ENCODE assay signal across 2 fruit fly cellular contexts in the genomic region with DNA sequence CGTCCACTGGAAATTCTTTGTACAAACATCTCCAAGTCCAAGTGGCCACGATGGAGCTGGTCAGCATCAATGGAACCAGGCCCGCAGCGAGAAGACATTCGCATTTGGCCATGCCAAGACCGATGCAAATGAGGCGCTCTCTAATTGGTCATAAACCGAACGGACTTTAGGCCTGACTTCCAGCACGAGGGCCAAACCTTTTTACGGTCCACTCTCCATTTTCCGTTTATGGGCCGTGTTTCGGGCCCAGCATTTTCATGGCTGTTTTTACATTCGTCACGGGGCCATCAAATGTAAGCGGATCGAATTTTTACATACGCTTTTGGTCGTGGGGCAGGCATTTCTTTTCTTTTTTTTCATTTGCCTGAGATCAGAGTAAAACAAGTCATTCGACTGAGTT.
TF ChIP-seq lines count a peak whose summit lies in the region.

Gene CG34256, minus strand, starts transcription at position 205 of the 400 bp plus-strand sequence.

- no peak for TF ChIP-seq CTCF in whole organism, embryonic (GFP tag; optimal IDR thresholded peaks at IDR 0.05; lab: Kevin White, UChicago)

TF ChIP-seq in whole organism, embryonic, 481 proteins besides CTCF, POLR2A, EP300 and RAD21:
- TF ChIP-seq pros (GFP tag; optimal IDR thresholded peaks at IDR 0.05; lab: Kevin White, UChicago) (peak; percentile 55), CG12219 (GFP tag; optimal IDR thresholded peaks at IDR 0.05; lab: Kevin White, UChicago) (no peak), Med (GFP tag; lab: Kevin White, UChicago) (peak; percentile 62), sd (tag; optimal IDR thresholded peaks at IDR 0.05; lab: Kevin White, UChicago) (peak; percentile 53), rib (GFP tag; IDR thresholded peaks at IDR 0.05; lab: Robert Waterston, UW) (0 out of 2 replicates have a peak, but pooled peaks have one; percentile 26), amos (GFP tag; IDR thresholded peaks at IDR 0.05; lab: Robert Waterston, UW; ENCODE audit: partially characterized antibody) (peak; percentile 27; the same call in 1 of the 2 replicates), vvl (GFP tag; IDR thresholded peaks at IDR 0.05; lab: Robert Waterston, UW) (peak; percentile 68; the same call in 1 of the 2 replicates), CG12769 (tag; optimal IDR thresholded peaks at IDR 0.05; lab: Kevin White, UChicago) (peak; percentile 87), btn (GFP tag; optimal IDR thresholded peaks at IDR 0.05; lab: Kevin White, UChicago) (no peak), kni (GFP tag; optimal IDR thresholded peaks at IDR 0.05; lab: Kevin White, UChicago) (peak; percentile 57), abd-A (tag; optimal IDR thresholded peaks at IDR 0.05; lab: Kevin White, UChicago) (peak; percentile 92), so (GFP tag; IDR thresholded peaks at IDR 0.05; lab: Robert Waterston, UW) (peak; percentile 53; the same call in 1 of the 3 replicates), CG13894 (tag; optimal IDR thresholded peaks at IDR 0.05; lab: Kevin White, UChicago) (peak; percentile 26), sug (tag; optimal IDR thresholded peaks at IDR 0.05; lab: Kevin White, UChicago) (peak; percentile 1), oc (tag; optimal IDR thresholded peaks at IDR 0.05; lab: Kevin White, UChicago) (peak; percentile 46), Abd-B (GFP tag; optimal IDR thresholded peaks at IDR 0.05; lab: Kevin White, UChicago) (peak; percentile 19), gsb-n (tag; optimal IDR thresholded peaks at IDR 0.05; lab: Kevin White, UChicago) (peak; percentile 96), CG9932 (GFP tag; IDR thresholded peaks at IDR 0.05; lab: Robert Waterston, UW) (0 out of 2 replicates have a peak, but pooled peaks have one; percentile 22), Mrtf (GFP tag; IDR thresholded peaks at IDR 0.05; lab: Robert Waterston, UW) (no peak), sob (GFP tag; IDR thresholded peaks at IDR 0.05; lab: Robert Waterston, UW) (0 out of 2 replicates have a peak, but pooled peaks have one; percentile 11), Bgb (GFP tag; IDR thresholded peaks at IDR 0.05; lab: Robert Waterston, UW; ENCODE audit: partially characterized antibody) (0 out of 2 replicates have a peak, but pooled peaks have one; percentile 17), CG15269 (tag; optimal IDR thresholded peaks at IDR 0.05; lab: Kevin White, UChicago) (peak; percentile 74), chn (GFP tag; optimal IDR thresholded peaks at IDR 0.05; lab: Kevin White, UChicago) (no peak), Hr78 (GFP tag; optimal IDR thresholded peaks at IDR 0.05; lab: Kevin White, UChicago) (no peak), pfk (GFP tag; optimal IDR thresholded peaks at IDR 0.05; lab: Kevin White, UChicago) (no peak), chm (GFP tag; IDR thresholded peaks at IDR 0.05; lab: Robert Waterston, UW) (no peak), CG2199 (GFP tag; IDR thresholded peaks at IDR 0.05; lab: Robert Waterston, UW) (0 out of 3 replicates have a peak, but pooled peaks have one; percentile 59), Blimp-1 (GFP tag; optimal IDR thresholded peaks at IDR 0.05; lab: Kevin White, UChicago) (peak; percentile 51)

TF ChIP-seq in whole organism, prepupa, 60 proteins besides CTCF, POLR2A, EP300 and RAD21:
- TF ChIP-seq svp (GFP tag; lab: Kevin White, UChicago) (peak; percentile 5), topi (GFP tag; optimal IDR thresholded peaks at IDR 0.05; lab: Kevin White, UChicago) (no peak)

Comparison
In these comparisons a context has a peak if more than half of its experiments do, and no peak if none do; other contexts are left out.
1. Of the 7 proteins assayed by ChIP-seq in both whole organism, embryonic and whole organism, prepupa: peak only in whole organism, embryonic: Blimp-1; only in whole organism, prepupa: none; in both: none; in neither: 6.